Fruit fly (Drosophila melanogaster): ENCODE measurements around the gene mRpL44.

DNA sequence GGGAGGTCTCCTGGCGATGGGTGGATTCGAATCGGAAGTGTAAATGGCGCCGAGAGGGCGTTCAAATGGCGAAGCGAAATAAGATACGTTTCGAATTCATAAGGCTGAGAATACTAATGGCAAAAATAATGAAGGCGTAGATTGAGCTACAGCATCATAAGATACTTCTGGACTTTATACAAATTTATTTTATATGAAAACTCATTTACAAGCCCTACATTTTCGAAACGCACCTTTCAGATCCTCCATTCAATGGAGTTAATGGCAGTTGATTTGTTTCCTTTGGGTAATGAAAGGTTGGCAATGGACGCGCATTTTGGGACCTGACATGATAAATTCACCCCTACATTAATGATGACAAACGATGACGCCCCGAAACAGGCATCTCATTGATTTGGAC, 44.3 kb upstream of the mRpL44 start:
- TF ChIP-seq Dp (GFP tag; optimal IDR thresholded peaks at IDR 0.05) (no peak), CG9727 (GFP tag; optimal IDR thresholded peaks at IDR 0.05) (no peak), ems (GFP tag; optimal IDR thresholded peaks at IDR 0.05) (no peak), dmrt11E (tag; optimal IDR thresholded peaks at IDR 0.05) (no peak), CG14050 (GFP tag; IDR thresholded peaks at IDR 0.05) (no peak)

Data from whole organism, embryonic.